Fruit fly (Drosophila melanogaster): ENCODE data around the gene Osi2.

- TF ChIP-seq CG8478 (optimal IDR thresholded peaks at IDR 0.05): no peak
- no peak for TF ChIP-seq CTCF (optimal IDR thresholded peaks at IDR 0.05)
Measured at dm6 chr3R:6248694-6249093, 39.5 kb downstream of the Osi2 start, which contains the start of gene Osi7.

All from S2 (cell line).